Fruit fly (Drosophila melanogaster): Measurements from ENCODE around the gene RpS14b.

dm6 chrX:7901153-7902038 is 33.3 kb upstream of the RpS14b start, which contains the start of the genes RpS6 and bys:
- TF ChIP-seq psq (GFP tag; optimal IDR thresholded peaks at IDR 0.05) = no peak
- TF ChIP-seq usp (GFP tag; optimal IDR thresholded peaks at IDR 0.05) = no peak
